Worm (Caenorhabditis elegans): ENCODE measurements around the gene D1046.18.

The D1046.18 gene

ce11 chrIV:8906743-8907142, 23.3 kb upstream of the D1046.18 start, which contains the start of gene C27B7.7:
C27B7.7 (plus strand) TSS chrIV:8907043.
- TF ChIP-seq unc-42 (tag; optimal IDR thresholded peaks at IDR 0.05) (no peak), ceh-45 (GFP tag; IDR thresholded peaks at IDR 0.05) (no peak), lin-11 (tag; optimal IDR thresholded peaks at IDR 0.05) (no peak), gmeb-2 (tag; optimal IDR thresholded peaks at IDR 0.05) (no peak), syd-9 (tag; optimal IDR thresholded peaks at IDR 0.05) (no peak), lim-6 (tag; optimal IDR thresholded peaks at IDR 0.05) (no peak), pros-1 (tag; optimal IDR thresholded peaks at IDR 0.05) (no peak), madf-2 (tag; optimal IDR thresholded peaks at IDR 0.05) (no peak), hlh-15 (tag; optimal IDR thresholded peaks at IDR 0.05) (no peak), nfya-1 (tag; optimal IDR thresholded peaks at IDR 0.05) (no peak), pat-9 (tag; optimal IDR thresholded peaks at IDR 0.05) (no peak)

- no peak for TF ChIP-seq ets-4 (tag; optimal IDR thresholded peaks at IDR 0.05)
- no peak for TF ChIP-seq ttx-3 (tag; optimal IDR thresholded peaks at IDR 0.05)
- TF ChIP-seq Y22D7AL.16 (tag; optimal IDR thresholded peaks at IDR 0.05) = no peak
- TF ChIP-seq lin-11 (tag; optimal IDR thresholded peaks at IDR 0.05) = no peak
- TF ChIP-seq ceh-6 (GFP tag; optimal IDR thresholded peaks at IDR 0.05) = no peak
- TF ChIP-seq pqm-1 (tag; optimal IDR thresholded peaks at IDR 0.05) = no peak
- TF ChIP-seq mec-3 (tag; optimal IDR thresholded peaks at IDR 0.05; ENCODE audit: borderline replicate concordance) = no peak
- TF ChIP-seq sox-2 (GFP tag; IDR thresholded peaks at IDR 0.05) = no peak
- TF ChIP-seq ceh-19 (GFP tag; optimal IDR thresholded peaks at IDR 0.05) = no peak
- TF ChIP-seq elt-4 (tag; optimal IDR thresholded peaks at IDR 0.05) = no peak
- TF ChIP-seq ref-2 (tag; optimal IDR thresholded peaks at IDR 0.05) = no peak
- TF ChIP-seq zip-5 (tag; optimal IDR thresholded peaks at IDR 0.05) = no peak
- TF ChIP-seq sdc-2 (tag; optimal IDR thresholded peaks at IDR 0.05) = no peak
- TF ChIP-seq nhr-232 (tag; optimal IDR thresholded peaks at IDR 0.05) = no peak
- no peak for TF ChIP-seq hlh-6 (tag; optimal IDR thresholded peaks at IDR 0.05)
- no peak for TF ChIP-seq ceh-31 (tag; optimal IDR thresholded peaks at IDR 0.05)
- no peak for TF ChIP-seq hlh-15 (tag; optimal IDR thresholded peaks at IDR 0.05)
- no peak for TF ChIP-seq pax-1 (tag; optimal IDR thresholded peaks at IDR 0.05)
These were observed 15.9 kb upstream of the D1046.18 start for ce11 chrIV:8914187-8914586.

- no peak for TF ChIP-seq tbx-2 (tag; optimal IDR thresholded peaks at IDR 0.05)
- TF ChIP-seq fkh-6 (tag; optimal IDR thresholded peaks at IDR 0.05) = no peak
- TF ChIP-seq che-1 (tag; optimal IDR thresholded peaks at IDR 0.05) = no peak
- no peak for TF ChIP-seq npax-4 (tag; optimal IDR thresholded peaks at IDR 0.05)
- no peak for TF ChIP-seq unc-55 (GFP tag; optimal IDR thresholded peaks at IDR 0.05)
- no peak for TF ChIP-seq unc-3 (GFP tag; conservative IDR thresholded peaks at IDR 0.05)
- no peak for TF ChIP-seq unc-3 (tag; optimal IDR thresholded peaks at IDR 0.05)
- no peak for TF ChIP-seq elt-4 (tag; optimal IDR thresholded peaks at IDR 0.05)
- no peak for TF ChIP-seq fax-1 (tag; optimal IDR thresholded peaks at IDR 0.05)
These were observed 14.0 kb upstream of the D1046.18 start, which contains the start of gene C27B7.9 for ce11 chrIV:8916010-8916409. C27B7.9 (minus strand) TSS chrIV:8916110.

- TF ChIP-seq gmeb-2 (tag; optimal IDR thresholded peaks at IDR 0.05) (no peak), ceh-24 (tag; optimal IDR thresholded peaks at IDR 0.05) (no peak), dmd-4 (tag; optimal IDR thresholded peaks at IDR 0.05; ENCODE audit: borderline replicate concordance) (no peak), pqm-1 (tag; optimal IDR thresholded peaks at IDR 0.05) (no peak), pag-3 (tag; optimal IDR thresholded peaks at IDR 0.05; ENCODE audit: borderline replicate concordance) (no peak), eyg-1 (tag; optimal IDR thresholded peaks at IDR 0.05) (no peak), ceh-31 (tag; optimal IDR thresholded peaks at IDR 0.05) (no peak), ceh-6 (GFP tag; optimal IDR thresholded peaks at IDR 0.05) (no peak), ceh-2 (tag; optimal IDR thresholded peaks at IDR 0.05) (no peak), ahr-1 (tag; optimal IDR thresholded peaks at IDR 0.05) (no peak), hlh-15 (tag; optimal IDR thresholded peaks at IDR 0.05) (no peak), lim-6 (tag; optimal IDR thresholded peaks at IDR 0.05) (no peak), hlh-6 (tag; optimal IDR thresholded peaks at IDR 0.05) (no peak), ceh-22 (tag; optimal IDR thresholded peaks at IDR 0.05) (no peak), nhr-232 (tag; optimal IDR thresholded peaks at IDR 0.05) (no peak), ceh-18 (tag; optimal IDR thresholded peaks at IDR 0.05) (no peak), sox-4 (tag; optimal IDR thresholded peaks at IDR 0.05) (no peak), C38D4.7 (GFP tag; optimal IDR thresholded peaks at IDR 0.05) (no peak)
These were observed 11.3 kb upstream of the D1046.18 start, which contains the start of gene rap-1 for ce11 chrIV:8918790-8919189. rap-1 (minus strand) TSS chrIV:8918890.
